Fruit fly (Drosophila melanogaster) whole organism, embryonic: Measurements from ENCODE around the gene CG10214.

Source experiments
- Atf3 ChIP-seq: fragments of 200-800 bp; sonication (Bioruptor generic); optimal IDR thresholded peaks from 3 replicates; lab custom pipeline; 2016; ENCODE audit warnings: missing biosample characterization, missing genetic modification characterization
- B-H1 ChIP-seq: fragments of 200-800 bp; sonication (Bioruptor generic); IDR thresholded peaks from 3 replicates; pipeline ENCODE4 v1.3.6; 2022; ENCODE audit warnings: missing biosample characterization, missing genetic modification characterization
- B-H2 ChIP-seq: fragments of 200-800 bp; sonication (Bioruptor generic); optimal IDR thresholded peaks from 2 replicates; lab custom pipeline; 2018; ENCODE audit warnings: missing biosample characterization, mild to moderate bottlenecking, missing genetic modification characterization
- CG11723 ChIP-seq: fragments of 200-800 bp; sonication (Bioruptor generic); optimal IDR thresholded peaks from 2 replicates; lab custom pipeline; 2017; ENCODE audit warnings: missing biosample characterization, mild to moderate bottlenecking, missing genetic modification characterization
- CG12236 ChIP-seq: fragments of 200-800 bp; sonication (Bioruptor generic); optimal IDR thresholded peaks from 2 replicates; lab custom pipeline; 2016; ENCODE audit warnings: missing biosample characterization, missing genetic modification characterization
- CG14014 ChIP-seq: fragments of 200-800 bp; sonication (Bioruptor generic); IDR thresholded peaks from 2 replicates; pipeline ENCODE4 v1.3.6; 2022; ENCODE audit warnings: missing biosample characterization, missing genetic modification characterization
- CG14965 ChIP-seq: fragments of 200-800 bp; sonication (Bioruptor generic); optimal IDR thresholded peaks from 2 replicates; lab custom pipeline; 2016; ENCODE audit warnings: missing biosample characterization, missing genetic modification characterization, borderline replicate concordance
- CG16815 ChIP-seq: fragments of 200-800 bp; sonication (Bioruptor generic); optimal IDR thresholded peaks from 3 replicates; lab custom pipeline; 2017; ENCODE audit warnings: missing biosample characterization, mild to moderate bottlenecking, missing genetic modification characterization
- CG17802 ChIP-seq: fragments of 200-800 bp; sonication (Bioruptor generic); optimal IDR thresholded peaks from 2 replicates; lab custom pipeline; 2018; ENCODE audit warnings: missing biosample characterization, mild to moderate bottlenecking, missing genetic modification characterization, moderate library complexity
- CG2199 ChIP-seq: fragments of 200-800 bp; sonication (Bioruptor generic); IDR thresholded peaks from 3 replicates; pipeline ENCODE4 v1.3.6; 2022; ENCODE audit warnings: missing biosample characterization, missing genetic modification characterization
- CG2889 ChIP-seq: fragments of 200-800 bp; sonication (Bioruptor generic); IDR thresholded peaks from 3 replicates; pipeline ENCODE4 v1.3.6; 2022; ENCODE audit warnings: missing biosample characterization, missing genetic modification characterization
- CG3065 ChIP-seq: fragments of 200-800 bp; sonication (Bioruptor generic); optimal IDR thresholded peaks from 2 replicates; lab custom pipeline; 2016; ENCODE audit warnings: missing biosample characterization, missing genetic modification characterization
- CG32532 ChIP-seq: fragments of 200-800 bp; sonication (Bioruptor generic); IDR thresholded peaks from 2 replicates; pipeline ENCODE4 v1.3.6; 2022; ENCODE audit warnings: missing biosample characterization, missing genetic modification characterization
- CG3726 ChIP-seq: fragments of 200-800 bp; sonication (Bioruptor generic); IDR thresholded peaks from 3 replicates; pipeline ENCODE4, ENCODE4 v1.3.6; 2022; ENCODE audit warnings: missing biosample characterization, missing genetic modification characterization
- CG4854 ChIP-seq: fragments of 200-800 bp; sonication (Bioruptor generic); optimal IDR thresholded peaks from 2 replicates; lab custom pipeline; 2016; ENCODE audit warnings: missing biosample characterization, missing genetic modification characterization, inconsistent platforms
- CG6272 ChIP-seq: fragments of 200-800 bp; sonication (Bioruptor generic); IDR thresholded peaks from 2 replicates; pipeline ENCODE4 v1.3.6; 2022; ENCODE audit warnings: missing biosample characterization, missing genetic modification characterization
- CG8765 ChIP-seq: fragments of 200-800 bp; sonication (Bioruptor generic); IDR thresholded peaks from 2 replicates; pipeline ENCODE4 v1.3.6; 2022; ENCODE audit warnings: missing biosample characterization, missing genetic modification characterization
- CG9437 ChIP-seq: fragments of 200-800 bp; sonication (Bioruptor generic); optimal IDR thresholded peaks from 2 replicates; lab custom pipeline; 2018; ENCODE audit warnings: missing biosample characterization, mild to moderate bottlenecking, missing genetic modification characterization
- CG9932 ChIP-seq: fragments of 200-800 bp; sonication (Bioruptor generic); IDR thresholded peaks from 2 replicates; pipeline ENCODE4 v1.3.6; 2022; ENCODE audit warnings: missing biosample characterization, missing genetic modification characterization
- D ChIP-seq, 2 experiments: fragments of 200-800 bp in 1 of 2; fragments of >200 bp in 1 of 2; sonication (Bioruptor generic) in 1 of 2; optimal IDR thresholded peaks; 2 replicates in 1 of 2; 3 replicates in 1 of 2; lab custom pipeline; 2017; ENCODE audit warnings: mild to moderate bottlenecking in 1 of 2, missing biosample characterization in 1 of 2, missing genetic modification characterization in 1 of 2, missing genetic modification reagents in 1 of 2
- D19B ChIP-seq: fragments of 200-800 bp; sonication (Bioruptor generic); optimal IDR thresholded peaks from 2 replicates; lab custom pipeline; 2017; ENCODE audit warnings: missing biosample characterization, mild to moderate bottlenecking, missing genetic modification characterization
- Dbx ChIP-seq: fragments of 200-800 bp; sonication (Bioruptor generic); IDR thresholded peaks from 3 replicates; pipeline ENCODE4 v1.3.6; 2022; ENCODE audit warnings: missing biosample characterization, missing genetic modification characterization
- ERR ChIP-seq: fragments of 200-800 bp; sonication (Bioruptor generic); optimal IDR thresholded peaks from 2 replicates; lab custom pipeline; 2016; ENCODE audit warnings: missing biosample characterization, missing genetic modification characterization
- Fer1 ChIP-seq: fragments of 200-800 bp; sonication (Bioruptor generic); optimal IDR thresholded peaks from 2 replicates; lab custom pipeline; 2017; ENCODE audit warnings: missing biosample characterization, mild to moderate bottlenecking, missing genetic modification characterization
- HLHmδ ChIP-seq: fragments of 200-800 bp; sonication (Bioruptor generic); optimal IDR thresholded peaks from 2 replicates; lab custom pipeline; 2018; ENCODE audit warnings: missing biosample characterization, mild to moderate bottlenecking, missing genetic modification characterization, moderate library complexity
- Hmx ChIP-seq: fragments of 200-800 bp; sonication (Bioruptor generic); optimal IDR thresholded peaks from 2 replicates; lab custom pipeline; 2016; ENCODE audit warnings: missing biosample characterization, missing genetic modification characterization
- Jarid2 ChIP-seq: fragments of 200-800 bp; sonication (Bioruptor generic); optimal IDR thresholded peaks from 3 replicates; lab custom pipeline; 2017; ENCODE audit warnings: mild to moderate bottlenecking, missing biosample characterization, missing genetic modification reagents, missing genetic modification characterization
- Med ChIP-seq: fragments of 200-800 bp; sonication (Bioruptor generic); peaks from one replicate; lab custom pipeline; 2016; ENCODE audit warnings: missing biosample characterization, missing genetic modification characterization, mild to moderate bottlenecking, inconsistent platforms, moderate library complexity
- Ravus ChIP-seq: fragments of 200-800 bp; sonication (Bioruptor generic); IDR thresholded peaks from 2 replicates; pipeline ENCODE4 v1.3.6; 2022; ENCODE audit warnings: missing biosample characterization, missing genetic modification characterization
- Sin3A ChIP-seq: fragments of >200 bp; optimal IDR thresholded peaks from 2 replicates; lab custom pipeline; 2018
- Spps ChIP-seq: fragments of 200-800 bp; sonication (Bioruptor generic); optimal IDR thresholded peaks from 2 replicates; lab custom pipeline; 2018; ENCODE audit warnings: missing biosample characterization, mild to moderate bottlenecking, missing genetic modification characterization
- YL-1 ChIP-seq: fragments of 200-800 bp; sonication (Bioruptor generic); optimal IDR thresholded peaks from 3 replicates; lab custom pipeline; 2017; ENCODE audit warnings: missing biosample characterization, mild to moderate bottlenecking, missing genetic modification characterization
- ab ChIP-seq: fragments of 200-800 bp; sonication (Bioruptor generic); optimal IDR thresholded peaks from 2 replicates; lab custom pipeline; 2016; ENCODE audit warnings: missing biosample characterization, missing genetic modification characterization
- bbx ChIP-seq: fragments of 200-800 bp; sonication (Bioruptor generic); IDR thresholded peaks from 2 replicates; pipeline ENCODE4 v1.3.6; 2022; ENCODE audit warnings: missing biosample characterization, missing genetic modification characterization; ENCODE audit not compliant: partially characterized antibody
- ci ChIP-seq: fragments of 200-800 bp; sonication (Bioruptor generic); IDR thresholded peaks from 3 replicates; pipeline ENCODE4 v1.3.6; 2022; ENCODE audit warnings: missing biosample characterization, missing genetic modification characterization
- croc ChIP-seq: fragments of 200-800 bp; sonication (Bioruptor generic); conservative IDR thresholded peaks from 3 replicates; pipeline ENCODE4 v1.3.6; 2022; ENCODE audit warnings: missing biosample characterization, missing genetic modification characterization
- crp ChIP-seq, 2 experiments: fragments of 200-800 bp; sonication (Bioruptor generic); optimal IDR thresholded peaks; 2 replicates in 1 of 2; 3 replicates in 1 of 2; lab custom pipeline; 2017; ENCODE audit warnings: missing biosample characterization in 2 of 2, missing genetic modification characterization in 2 of 2, mild to moderate bottlenecking in 1 of 2, moderate library complexity in 1 of 2
- da ChIP-seq: fragments of 200-800 bp; sonication (Bioruptor generic); optimal IDR thresholded peaks from 2 replicates; lab custom pipeline; 2016; ENCODE audit warnings: missing biosample characterization, missing genetic modification characterization
- dan ChIP-seq: fragments of 200-800 bp; sonication (Bioruptor generic); IDR thresholded peaks from 2 replicates; pipeline ENCODE4 v1.3.6; 2022; ENCODE audit warnings: missing biosample characterization, missing genetic modification characterization
- dm ChIP-seq: fragments of 200-800 bp; sonication (Bioruptor generic); optimal IDR thresholded peaks from 3 replicates; lab custom pipeline; 2016; ENCODE audit warnings: missing biosample characterization, missing genetic modification characterization
- dysf ChIP-seq: fragments of 200-800 bp; sonication (Bioruptor generic); IDR thresholded peaks from 3 replicates; pipeline ENCODE4 v1.3.6; 2022; ENCODE audit warnings: missing biosample characterization, missing genetic modification characterization
- fd102C ChIP-seq: fragments of 200-800 bp; sonication (Bioruptor generic); optimal IDR thresholded peaks from 2 replicates; lab custom pipeline; 2018; ENCODE audit warnings: missing biosample characterization, mild to moderate bottlenecking, missing genetic modification characterization, moderate library complexity
- kay ChIP-seq: fragments of 200-800 bp; sonication (Bioruptor generic); optimal IDR thresholded peaks from 2 replicates; lab custom pipeline; 2016; ENCODE audit warnings: missing biosample characterization, missing genetic modification characterization
- mirr ChIP-seq: fragments of 200-800 bp; sonication (Bioruptor generic); optimal IDR thresholded peaks from 3 replicates; lab custom pipeline; 2018; ENCODE audit warnings: missing biosample characterization, mild to moderate bottlenecking, missing genetic modification characterization
- odd ChIP-seq: fragments of 200-800 bp; sonication (Bioruptor generic); optimal IDR thresholded peaks from 2 replicates; lab custom pipeline; 2017; ENCODE audit warnings: missing biosample characterization, mild to moderate bottlenecking, missing genetic modification characterization
- pzg ChIP-seq: fragments of 200-800 bp; sonication (Bioruptor generic); optimal IDR thresholded peaks from 3 replicates; lab custom pipeline; 2018; ENCODE audit warnings: missing biosample characterization, mild to moderate bottlenecking, missing genetic modification characterization, moderate library complexity
- row ChIP-seq: fragments of 200-800 bp; sonication (Bioruptor generic); IDR thresholded peaks from 3 replicates; pipeline ENCODE4 v1.3.6; 2022; ENCODE audit warnings: missing biosample characterization, missing genetic modification characterization
- sim ChIP-seq: fragments of 200-800 bp; sonication (Bioruptor generic); IDR thresholded peaks from 2 replicates; pipeline ENCODE4 v1.3.6; 2022; ENCODE audit warnings: missing biosample characterization, missing genetic modification characterization
- tgo ChIP-seq: fragments of 200-800 bp; sonication (Bioruptor generic); IDR thresholded peaks from 3 replicates; pipeline ENCODE4 v1.3.6; 2022; ENCODE audit warnings: missing biosample characterization, missing genetic modification characterization
- tll ChIP-seq, 2 experiments: fragments of 200-800 bp in 1 of 2; fragments of >200 bp in 1 of 2; sonication (Bioruptor generic) in 1 of 2; optimal IDR thresholded peaks; 2 replicates each; lab custom pipeline; 2017 to 2019; ENCODE audit warnings: missing biosample characterization in 2 of 2, missing genetic modification characterization in 2 of 2, mild to moderate bottlenecking in 1 of 2, moderate library complexity in 1 of 2

The CG10214 gene

dm6 chr3R:23760219-23761018 is 6.9 kb downstream of the CG10214 start, which contains the start of gene SdhD (continued):
- TF ChIP-seq HLHmδ, result no peak
- TF ChIP-seq Spps (tag; lab: Kevin White, UChicago), result no peak
- no peak for TF ChIP-seq Atf3 (GFP tag; lab: Kevin White, UChicago)
- TF ChIP-seq row (GFP tag; lab: Robert Waterston, UW), result peak; percentile 21; the same call in 1 of the 3 replicates
- TF ChIP-seq tgo (GFP tag; lab: Robert Waterston, UW), result no peak
- no peak for TF ChIP-seq croc
- peak; percentile 7; the same call in 1 of the 2 replicates for TF ChIP-seq CG14014 (GFP tag; lab: Robert Waterston, UW)
- TF ChIP-seq D19B (GFP tag; lab: Kevin White, UChicago), result no peak
- no peak for TF ChIP-seq Hmx
- no peak for TF ChIP-seq CG3726 (GFP tag; lab: Robert Waterston, UW)
- peak; percentile 58 for TF ChIP-seq pzg (GFP tag; lab: Kevin White, UChicago)
- peak; percentile 3 for TF ChIP-seq Sin3A (lab: Kevin White, UChicago)
- no peak for TF ChIP-seq CG9437 (GFP tag; lab: Kevin White, UChicago)
- TF ChIP-seq odd (GFP tag; lab: Kevin White, UChicago), result no peak
- no peak for TF ChIP-seq CG8765 (GFP tag; lab: Robert Waterston, UW)
- no peak for TF ChIP-seq CG2889 (GFP tag; lab: Robert Waterston, UW)
- TF ChIP-seq dan, result no peak
- TF ChIP-seq B-H1 (GFP tag; lab: Robert Waterston, UW), result no peak
- TF ChIP-seq CG16815 (GFP tag; lab: Kevin White, UChicago), result no peak
- no peak for TF ChIP-seq CG12236
- TF ChIP-seq CG32532 (GFP tag; lab: Robert Waterston, UW), result peak; percentile 21; the same call in 1 of the 2 replicates
- peak; percentile 46 for TF ChIP-seq Fer1 (GFP tag; lab: Kevin White, UChicago)
- peak; percentile 75 for TF ChIP-seq YL-1
- TF ChIP-seq CG9932, result peak; percentile 56
- no peak for TF ChIP-seq CG6272
- TF ChIP-seq kay (GFP tag; lab: Kevin White, UChicago), result no peak
- TF ChIP-seq D (optimal IDR thresholded peaks at IDR 0.05; lab: Kevin White, UChicago), result no peak
- no peak for TF ChIP-seq D (GFP tag; optimal IDR thresholded peaks at IDR 0.05; lab: Kevin White, UChicago)
- TF ChIP-seq tll (GFP tag; optimal IDR thresholded peaks at IDR 0.05; lab: Kevin White, UChicago), result no peak
- no peak for TF ChIP-seq Jarid2
- TF ChIP-seq CG11723, result no peak
- TF ChIP-seq Ravus (GFP tag; lab: Robert Waterston, UW), result no peak
- TF ChIP-seq CG3065 (GFP tag; lab: Kevin White, UChicago), result no peak
- no peak for TF ChIP-seq fd102C (GFP tag; lab: Kevin White, UChicago)
- no peak for TF ChIP-seq CG14965 (GFP tag; lab: Kevin White, UChicago)
- peak; percentile 61 for TF ChIP-seq B-H2 (GFP tag; lab: Kevin White, UChicago)
- TF ChIP-seq mirr (GFP tag; lab: Kevin White, UChicago), result no peak
- no peak for TF ChIP-seq sim
- no peak for TF ChIP-seq dm
- no peak for TF ChIP-seq CG4854
- no peak for TF ChIP-seq CG17802 (tag; lab: Kevin White, UChicago)
- TF ChIP-seq dysf (GFP tag; lab: Robert Waterston, UW), result no peak
- peak in 1 of 2 experiments; percentile 75 for TF ChIP-seq crp (GFP tag; optimal IDR thresholded peaks at IDR 0.05; lab: Kevin White, UChicago)
- TF ChIP-seq Med (GFP tag; lab: Kevin White, UChicago), result peak; percentile 92
- TF ChIP-seq ERR (GFP tag; lab: Kevin White, UChicago), result no peak
- no peak for TF ChIP-seq CG2199 (GFP tag; lab: Robert Waterston, UW)
- peak; percentile 25; the same call in 1 of the 3 replicates for TF ChIP-seq Dbx (GFP tag; lab: Robert Waterston, UW)
- TF ChIP-seq bbx (GFP tag; lab: Robert Waterston, UW), result peak; percentile 64; the same call in 1 of the 2 replicates
- TF ChIP-seq ab (GFP tag; lab: Kevin White, UChicago), result no peak
- TF ChIP-seq da (GFP tag; lab: Kevin White, UChicago), result no peak
- TF ChIP-seq ci, result peak; percentile 50; the same call in 1 of the 3 replicates
